Worm (Caenorhabditis elegans): ENCODE data around the gene cnc-3.

cnc-3 gene

ce11 chrV:1432500-1433418, 15.0 kb upstream of the cnc-3 start:
- TF ChIP-seq nhr-80 (tag; optimal IDR thresholded peaks at IDR 0.05) (peak; percentile 26), lin-54 (GFP tag; optimal IDR thresholded peaks at IDR 0.05) (no peak)

- no peak for TF ChIP-seq ceh-100 (GFP tag; IDR thresholded peaks at IDR 0.05)
- TF ChIP-seq C06A6.2 (GFP tag; conservative IDR thresholded peaks at IDR 0.05): no peak
- TF ChIP-seq F33H1.4 (GFP tag; IDR thresholded peaks at IDR 0.05): no peak
- TF ChIP-seq B0019.2 (GFP tag; conservative IDR thresholded peaks at IDR 0.05): no peak
- no peak for TF ChIP-seq lin-26 (GFP tag; IDR thresholded peaks at IDR 0.05)
- TF ChIP-seq dpl-1 (GFP tag; optimal IDR thresholded peaks at IDR 0.05): no peak
- no peak for TF ChIP-seq madf-6 (GFP tag; IDR thresholded peaks at IDR 0.05)
- no peak for TF ChIP-seq nfya-1 (tag; optimal IDR thresholded peaks at IDR 0.05; ENCODE audit: borderline replicate concordance, insufficient read depth)
- no peak for TF ChIP-seq chd-7 (tag; optimal IDR thresholded peaks at IDR 0.05)
- no peak for TF ChIP-seq let-607 (tag; optimal IDR thresholded peaks at IDR 0.05)
- no peak for TF ChIP-seq Y53F4B.3 (GFP tag; IDR thresholded peaks at IDR 0.05)
- no peak for TF ChIP-seq nhr-27 (tag; optimal IDR thresholded peaks at IDR 0.05)
- no peak for TF ChIP-seq lin-40 (tag; optimal IDR thresholded peaks at IDR 0.05)
- no peak for TF ChIP-seq cebp-1 (GFP tag; IDR thresholded peaks at IDR 0.05)
- no peak for TF ChIP-seq cebp-1 (tag; optimal IDR thresholded peaks at IDR 0.05)
- no peak for TF ChIP-seq athp-1 (tag; optimal IDR thresholded peaks at IDR 0.05)
- no peak for TF ChIP-seq mcd-1 (GFP tag; IDR thresholded peaks at IDR 0.05)
Observed at ce11 chrV:1433419-1433765, 14.4 kb upstream of the cnc-3 start.

- TF ChIP-seq madf-10 (tag; optimal IDR thresholded peaks at IDR 0.05) (no peak), nfyb-1 (GFP tag; IDR thresholded peaks at IDR 0.05) (no peak), ztf-18 (tag; optimal IDR thresholded peaks at IDR 0.05) (no peak), aptf-2 (GFP tag; conservative IDR thresholded peaks at IDR 0.05) (no peak)
Observed at ce11 chrV:1434398-1434797, 13.4 kb upstream of the cnc-3 start.

ce11 chrV:1435106-1435505, 12.7 kb upstream of the cnc-3 start:
- no peak for TF ChIP-seq ceh-58 (GFP tag; IDR thresholded peaks at IDR 0.05)
- TF ChIP-seq dpl-1 (GFP tag; optimal IDR thresholded peaks at IDR 0.05): no peak
- TF ChIP-seq madf-10 (tag; optimal IDR thresholded peaks at IDR 0.05): no peak
- TF ChIP-seq F57C9.4 (tag; optimal IDR thresholded peaks at IDR 0.05): no peak
- TF ChIP-seq gei-17 (GFP tag; optimal IDR thresholded peaks at IDR 0.05): no peak
- TF ChIP-seq Y79H2A.3 (GFP tag; conservative IDR thresholded peaks at IDR 0.05): no peak
- TF ChIP-seq F57A8.1 (GFP tag; optimal IDR thresholded peaks at IDR 0.05): no peak
- TF ChIP-seq nhr-120 (GFP tag; IDR thresholded peaks at IDR 0.05): no peak
- TF ChIP-seq C17E4.6 (GFP tag; IDR thresholded peaks at IDR 0.05): no peak
- no peak for TF ChIP-seq T26A5.8 (tag; optimal IDR thresholded peaks at IDR 0.05)
- no peak for TF ChIP-seq lin-26 (GFP tag; IDR thresholded peaks at IDR 0.05)
- TF ChIP-seq F22D6.2 (tag; optimal IDR thresholded peaks at IDR 0.05): no peak
- TF ChIP-seq hmg-1.2 (GFP tag; IDR thresholded peaks at IDR 0.05): no peak
- no peak for TF ChIP-seq lin-35 (GFP tag; optimal IDR thresholded peaks at IDR 0.05)
- TF ChIP-seq ztf-6 (GFP tag; IDR thresholded peaks at IDR 0.05): no peak
